Fruit fly (Drosophila melanogaster) whole organism, pupa: ENCODE results near the gene Faa.

Source experiments
- CG10348 ChIP-seq: fragments of 200-800 bp; sonication (Bioruptor generic); IDR thresholded peaks from 2 replicates; pipeline ENCODE4 v1.3.6; 2022; ENCODE audit warnings: missing biosample characterization, missing genetic modification characterization
- CG13204 ChIP-seq: fragments of 200-800 bp; sonication (Bioruptor generic); optimal IDR thresholded peaks from 2 replicates; lab custom pipeline; 2018; ENCODE audit warnings: missing biosample characterization, mild to moderate bottlenecking, missing genetic modification characterization, moderate library complexity
- CG14655 ChIP-seq: fragments of 200-800 bp; sonication (Bioruptor generic); optimal IDR thresholded peaks from 3 replicates; lab custom pipeline; 2017; ENCODE audit warnings: mild to moderate bottlenecking, missing biosample characterization, missing genetic modification reagents, missing genetic modification characterization
- CG17806 ChIP-seq: fragments of 200-800 bp; sonication (Bioruptor generic); optimal IDR thresholded peaks from 2 replicates; lab custom pipeline; 2018; ENCODE audit warnings: missing biosample characterization, mild to moderate bottlenecking, missing genetic modification characterization, moderate library complexity
- CG34367 ChIP-seq: fragments of 200-800 bp; sonication (Bioruptor generic); optimal IDR thresholded peaks from 2 replicates; lab custom pipeline; 2018; ENCODE audit warnings: missing biosample characterization, mild to moderate bottlenecking, missing genetic modification characterization
- CG8301 ChIP-seq: fragments of 200-800 bp; sonication (Bioruptor generic); optimal IDR thresholded peaks from 2 replicates; lab custom pipeline; 2018; ENCODE audit warnings: missing biosample characterization, mild to moderate bottlenecking, missing genetic modification characterization
- EcR ChIP-seq: fragments of 200-800 bp; sonication (Bioruptor generic); optimal IDR thresholded peaks from 3 replicates; lab custom pipeline; 2019; ENCODE audit warnings: missing biosample characterization, missing genetic modification characterization, mild to moderate bottlenecking, moderate library complexity, missing genetic modification reagents
- Ets98B ChIP-seq: fragments of 200-800 bp; sonication (Bioruptor generic); IDR thresholded peaks from 2 replicates; pipeline ENCODE4 v1.3.6; 2022; ENCODE audit warnings: missing biosample characterization, missing genetic modification characterization
- Pif1B ChIP-seq: fragments of 200-800 bp; sonication (Bioruptor generic); optimal IDR thresholded peaks from 3 replicates; lab custom pipeline; 2016; ENCODE audit warnings: missing biosample characterization, missing genetic modification characterization
- Snoo ChIP-seq: fragments of 200-800 bp; sonication (Bioruptor generic); optimal IDR thresholded peaks from 3 replicates; lab custom pipeline; 2017; ENCODE audit warnings: missing biosample characterization, mild to moderate bottlenecking, missing genetic modification characterization, inconsistent platforms
- gl ChIP-seq: fragments of 200-800 bp; sonication (Bioruptor generic); optimal IDR thresholded peaks from 2 replicates; lab custom pipeline; 2018; ENCODE audit warnings: missing biosample characterization, mild to moderate bottlenecking, missing genetic modification characterization

- no peak for TF ChIP-seq CG14655 (GFP tag; lab: Kevin White, UChicago)
- peak; percentile 36 for TF ChIP-seq EcR (GFP tag; lab: Kevin White, UChicago)
- peak; percentile 39 for TF ChIP-seq Pif1B
- TF ChIP-seq CG13204 (GFP tag; lab: Kevin White, UChicago), result no peak
- no peak for TF ChIP-seq CG17806
- TF ChIP-seq Snoo (tag; lab: Kevin White, UChicago), result no peak
- no peak for TF ChIP-seq CG10348 (GFP tag; lab: Robert Waterston, UW)
- TF ChIP-seq CG8301, result no peak
- no peak for TF ChIP-seq CG34367 (tag; lab: Kevin White, UChicago)
- TF ChIP-seq Ets98B (GFP tag; lab: Robert Waterston, UW), result peak; percentile 67
- TF ChIP-seq gl (tag; lab: Kevin White, UChicago), result no peak
Observed at dm6 chr3L:4102496-4103257, 28.9 kb upstream of the Faa start, which contains the start of gene CG14995.
